Worm (Caenorhabditis elegans) whole organism, late embryonic: ENCODE results near the gene F54E2.5.

ENCODE experiments used
- C08G9.2 ChIP-seq: sonication (generic microtip); optimal IDR thresholded peaks from 2 replicates; lab custom pipeline; 2016; ENCODE audit warnings: mild to moderate bottlenecking, missing genetic modification characterization, moderate library complexity, missing compliant biosample characterization
- K02D7.2 ChIP-seq: sonication (generic microtip); optimal IDR thresholded peaks from 2 replicates; lab custom pipeline; 2017; ENCODE audit warnings: mild to moderate bottlenecking, missing genetic modification characterization, missing compliant biosample characterization
- K09A11.1 ChIP-seq: sonication (generic microtip); optimal IDR thresholded peaks from 2 replicates; lab custom pipeline; 2017; ENCODE audit warnings: antibody characterized with exemption, mild to moderate bottlenecking, missing genetic modification characterization, missing compliant biosample characterization; ENCODE audit not compliant: insufficient read depth
- ceh-14 ChIP-seq: sonication (generic microtip); optimal IDR thresholded peaks from 2 replicates; lab custom pipeline; 2016; ENCODE audit warnings: missing genotype, missing genetic modification characterization, missing compliant biosample characterization
- ceh-18 ChIP-seq: sonication (generic microtip); optimal IDR thresholded peaks from 2 replicates; lab custom pipeline; 2016; ENCODE audit warnings: missing genetic modification characterization, missing compliant biosample characterization
- ceh-24 ChIP-seq: sonication (generic microtip); optimal IDR thresholded peaks from 2 replicates; lab custom pipeline; 2016; ENCODE audit warnings: mild to moderate bottlenecking, missing genetic modification characterization, missing compliant biosample characterization
- ceh-48 ChIP-seq: sonication (generic microtip); optimal IDR thresholded peaks from 2 replicates; lab custom pipeline; 2016; ENCODE audit warnings: missing genetic modification characterization, inconsistent platforms, missing compliant biosample characterization
- ceh-6 ChIP-seq: fragments of 200-800 bp; sonication (Bioruptor generic); optimal IDR thresholded peaks from 2 replicates; lab custom pipeline; 2018; ENCODE audit warnings: mild to moderate bottlenecking, missing genetic modification characterization, missing compliant biosample characterization
- che-1 ChIP-seq: sonication (generic microtip); optimal IDR thresholded peaks from 2 replicates; lab custom pipeline; 2016; ENCODE audit warnings: mild to moderate bottlenecking, missing genetic modification characterization, missing compliant biosample characterization
- elt-2 ChIP-seq: sonication (generic microtip); optimal IDR thresholded peaks from 2 replicates; lab custom pipeline; 2016; ENCODE audit warnings: missing genetic modification reagents, missing genetic modification characterization, missing compliant biosample characterization
- fax-1 ChIP-seq: sonication (generic microtip); optimal IDR thresholded peaks from 2 replicates; lab custom pipeline; 2016; ENCODE audit warnings: missing genotype, missing genetic modification characterization, missing compliant biosample characterization
- fkh-6 ChIP-seq: sonication (generic microtip); optimal IDR thresholded peaks from 2 replicates; lab custom pipeline; 2016; ENCODE audit warnings: missing genetic modification characterization, missing compliant biosample characterization
- gmeb-2 ChIP-seq: sonication (generic microtip); optimal IDR thresholded peaks from 2 replicates; lab custom pipeline; 2016; ENCODE audit warnings: missing genetic modification characterization, inconsistent platforms, missing compliant biosample characterization
- hlh-15 ChIP-seq: sonication (generic microtip); optimal IDR thresholded peaks from 2 replicates; lab custom pipeline; 2016; ENCODE audit warnings: missing genetic modification characterization, missing compliant biosample characterization
- hlh-30 ChIP-seq: sonication (generic microtip); optimal IDR thresholded peaks from 2 replicates; lab custom pipeline; 2017; ENCODE audit warnings: antibody characterized with exemption, missing genetic modification characterization, missing compliant biosample characterization; ENCODE audit not compliant: insufficient read depth
- hlh-8 ChIP-seq: sonication (generic microtip); optimal IDR thresholded peaks from 2 replicates; lab custom pipeline; 2016; ENCODE audit warnings: missing genotype, missing genetic modification characterization, missing compliant biosample characterization
- lim-6 ChIP-seq: sonication (generic microtip); optimal IDR thresholded peaks from 2 replicates; lab custom pipeline; 2016; ENCODE audit warnings: missing genetic modification characterization, missing compliant biosample characterization
- madf-2 ChIP-seq: sonication (generic microtip); optimal IDR thresholded peaks from 2 replicates; lab custom pipeline; 2017; ENCODE audit warnings: missing genetic modification characterization, missing compliant biosample characterization
- nhr-11 ChIP-seq: fragments of 150-350 bp; optimal IDR thresholded peaks from 2 replicates; lab custom pipeline; 2014; ENCODE audit warnings: missing biosample characterization, missing genetic modification characterization
- npax-4 ChIP-seq: sonication (generic microtip); optimal IDR thresholded peaks from 2 replicates; lab custom pipeline; 2016; ENCODE audit warnings: missing genetic modification characterization, missing compliant biosample characterization
- odd-2 ChIP-seq: sonication (generic microtip); optimal IDR thresholded peaks from 2 replicates; lab custom pipeline; 2017; ENCODE audit warnings: antibody characterized with exemption, mild to moderate bottlenecking, missing genetic modification characterization, missing compliant biosample characterization
- pag-3 ChIP-seq: sonication (generic microtip); optimal IDR thresholded peaks from 2 replicates; lab custom pipeline; 2016; ENCODE audit warnings: missing compliant biosample characterization, missing genetic modification characterization, borderline replicate concordance
- pqm-1 ChIP-seq: sonication (generic microtip); optimal IDR thresholded peaks from 2 replicates; lab custom pipeline; 2016; ENCODE audit warnings: missing genetic modification characterization, missing compliant biosample characterization
- rnt-1 ChIP-seq: sonication (generic microtip); optimal IDR thresholded peaks from 2 replicates; lab custom pipeline; 2016; ENCODE audit warnings: missing genetic modification characterization, missing compliant biosample characterization
- syd-9 ChIP-seq: sonication (generic microtip); optimal IDR thresholded peaks from 2 replicates; lab custom pipeline; 2016; ENCODE audit warnings: mild to moderate bottlenecking, missing genetic modification characterization, moderate library complexity, missing compliant biosample characterization
- tbx-2 ChIP-seq: sonication (generic microtip); optimal IDR thresholded peaks from 2 replicates; lab custom pipeline; 2016; ENCODE audit warnings: missing genetic modification characterization, missing compliant biosample characterization
- ttx-3 ChIP-seq: sonication (generic microtip); optimal IDR thresholded peaks from 2 replicates; lab custom pipeline; 2016; ENCODE audit warnings: missing genetic modification reagents, missing genetic modification characterization, missing compliant biosample characterization
- unc-42 ChIP-seq: sonication (generic microtip); optimal IDR thresholded peaks from 2 replicates; lab custom pipeline; 2016; ENCODE audit warnings: missing genotype, missing genetic modification characterization, missing compliant biosample characterization
- unc-55 ChIP-seq: sonication (generic microtip); optimal IDR thresholded peaks from 2 replicates; lab custom pipeline; 2017; ENCODE audit warnings: missing biosample characterization, missing genetic modification reagents, missing genetic modification characterization
- unc-86 ChIP-seq: sonication (generic microtip); optimal IDR thresholded peaks from 2 replicates; lab custom pipeline; 2016; ENCODE audit warnings: missing genetic modification characterization, missing compliant biosample characterization
- ztf-16 ChIP-seq: sonication (generic microtip); optimal IDR thresholded peaks from 2 replicates; lab custom pipeline; 2017; ENCODE audit warnings: missing genetic modification characterization, missing compliant biosample characterization

The F54E2.5 gene

DNA sequence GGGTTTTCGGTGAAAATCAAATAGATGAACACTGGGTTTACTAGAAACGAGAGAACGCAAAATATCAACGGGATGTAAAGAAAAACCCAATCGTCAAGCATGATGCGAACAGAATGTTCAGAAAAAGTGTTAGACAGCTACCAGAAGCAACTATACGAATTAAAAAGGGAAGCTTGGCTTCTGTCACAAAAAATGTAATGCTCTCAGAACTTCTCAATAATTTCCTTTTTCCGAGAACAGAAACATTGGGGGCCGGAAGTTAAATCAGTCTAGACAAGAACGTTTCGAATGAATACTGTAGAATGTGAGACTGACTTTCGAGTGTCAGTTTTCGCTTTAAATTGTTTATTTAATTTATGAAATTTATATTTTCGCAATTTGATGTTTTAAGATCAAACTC, 43.9 kb upstream of the F54E2.5 start, which contains the start of gene srj-54 (continued):
- no peak for TF ChIP-seq hlh-15 (tag; lab: Kevin White, UChicago)

- TF ChIP-seq unc-42 (tag; lab: Kevin White, UChicago) (no peak), npax-4 (tag; lab: Kevin White, UChicago) (no peak), C08G9.2 (no peak), hlh-30 (tag; lab: Kevin White, UChicago) (no peak)
These were observed 42.0 kb upstream of the F54E2.5 start, which contains the start of gene srj-55 for ce11 chrV:2857842-2858241. TSS of gene srj-55 (minus strand) at chrV:2857942.

DNA sequence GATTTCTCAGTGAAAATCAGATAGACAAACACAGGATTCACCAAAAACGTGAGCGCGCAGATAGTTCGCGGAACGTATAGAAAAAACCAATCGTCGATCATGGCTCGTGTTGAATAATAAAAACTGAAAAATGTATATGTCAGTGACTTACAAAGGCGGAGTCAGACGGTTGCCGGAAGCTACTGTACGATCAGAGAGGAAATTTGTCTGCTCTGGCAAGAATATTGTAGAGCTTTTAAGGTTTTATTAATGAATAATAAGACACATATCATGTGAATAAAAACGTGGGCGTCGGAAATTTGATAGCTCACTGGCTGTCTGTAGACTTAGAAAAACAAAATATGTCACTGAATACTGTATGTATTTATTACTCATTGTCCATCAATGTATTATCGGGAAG, 39.6 kb upstream of the F54E2.5 start, which contains the start of gene srj-57:
Gene srj-57, minus strand, starts transcription at position 101 of the 400 bp plus-strand sequence.
- no peak for TF ChIP-seq ceh-48 (tag; lab: Kevin White, UChicago)
- no peak for TF ChIP-seq odd-2 (tag; lab: Kevin White, UChicago)
- TF ChIP-seq syd-9, result no peak
- TF ChIP-seq nhr-11, result no peak
- TF ChIP-seq madf-2, result no peak
- TF ChIP-seq C08G9.2, result no peak
- no peak for TF ChIP-seq rnt-1
- TF ChIP-seq unc-55 (GFP tag; lab: Kevin White, UChicago), result no peak
- no peak for TF ChIP-seq che-1 (tag; lab: Kevin White, UChicago)
- no peak for TF ChIP-seq pqm-1 (tag; lab: Kevin White, UChicago)
- no peak for TF ChIP-seq hlh-30 (tag; lab: Kevin White, UChicago)
- no peak for TF ChIP-seq fkh-6 (tag; lab: Kevin White, UChicago)
- TF ChIP-seq ceh-18, result no peak
- no peak for TF ChIP-seq hlh-8 (tag; lab: Kevin White, UChicago)
- no peak for TF ChIP-seq tbx-2 (tag; lab: Kevin White, UChicago)
- no peak for TF ChIP-seq K09A11.1 (tag; lab: Kevin White, UChicago)
- no peak for TF ChIP-seq ceh-14 (tag; lab: Kevin White, UChicago)
- TF ChIP-seq ceh-24, result no peak

DNA sequence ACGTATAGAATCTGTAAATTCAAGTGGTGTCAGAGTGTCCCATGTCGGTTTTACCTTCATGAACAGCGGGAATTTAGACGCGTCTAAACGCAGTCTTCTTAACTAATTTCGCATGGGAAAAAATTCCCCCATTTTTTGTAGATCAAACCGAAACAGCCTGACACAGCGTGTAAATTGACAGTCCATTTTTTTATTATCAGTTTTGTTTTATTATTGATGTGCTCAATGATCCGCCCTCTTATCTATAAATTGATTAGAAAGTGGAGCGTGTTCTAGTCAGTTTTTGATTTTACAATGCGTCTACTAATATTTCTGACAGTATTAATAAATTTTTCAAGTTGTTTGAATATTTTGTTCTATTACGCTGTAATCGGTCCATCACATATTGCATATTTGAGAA, 33.2 kb upstream of the F54E2.5 start, which contains the start of gene ugt-53:
Gene ugt-53, plus strand, starts transcription at position 273 of the 400 bp plus-strand sequence.
- no peak for TF ChIP-seq ztf-16 (tag; lab: Kevin White, UChicago)
- peak; percentile 6 for TF ChIP-seq elt-2 (tag; lab: Kevin White, UChicago)
- no peak for TF ChIP-seq fkh-6 (tag; lab: Kevin White, UChicago)
- no peak for TF ChIP-seq gmeb-2 (tag; lab: Kevin White, UChicago)
- TF ChIP-seq, all 69 proteins: peak for 1

DNA sequence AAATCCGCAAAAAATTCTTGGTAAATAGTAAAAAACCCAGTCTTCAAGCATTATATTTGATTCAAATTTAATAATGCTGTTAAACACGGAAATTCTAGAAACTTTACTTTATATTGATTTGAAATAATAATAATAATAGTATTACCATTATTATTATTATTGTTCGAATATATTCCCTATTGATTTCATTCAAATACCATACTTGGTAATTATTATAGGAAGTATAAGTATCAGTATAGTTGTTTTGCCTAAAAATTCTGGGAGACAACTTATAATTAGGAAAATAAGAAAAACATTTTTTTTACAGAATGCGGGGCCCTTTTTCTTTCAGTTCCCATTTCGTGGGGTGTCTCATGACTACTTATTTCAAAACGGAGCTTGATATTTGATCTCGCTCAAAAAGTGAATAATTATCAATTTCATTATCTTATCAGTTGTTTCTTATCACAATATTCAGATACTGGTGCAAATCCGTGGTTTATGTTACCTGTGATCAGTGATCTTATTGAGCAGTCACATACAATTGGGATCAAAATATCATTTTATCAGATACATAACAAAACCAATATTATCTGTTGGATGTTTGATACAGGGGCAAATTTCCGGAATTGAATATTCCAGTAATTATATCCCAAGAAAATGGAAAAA, 32.6 kb upstream of the F54E2.5 start, which contains the start of gene srj-49:
Gene srj-49, minus strand, starts transcription at position 51 of the 648 bp plus-strand sequence.
- TF ChIP-seq gmeb-2 (tag; lab: Kevin White, UChicago) (no peak), K02D7.2 (tag; lab: Kevin White, UChicago) (no peak), unc-86 (tag; lab: Kevin White, UChicago) (no peak), unc-55 (GFP tag; lab: Kevin White, UChicago) (no peak), unc-42 (tag; lab: Kevin White, UChicago) (no peak), ttx-3 (tag; lab: Kevin White, UChicago) (no peak), pag-3 (tag; lab: Kevin White, UChicago) (no peak), elt-2 (tag; lab: Kevin White, UChicago) (peak; percentile 86)

DNA sequence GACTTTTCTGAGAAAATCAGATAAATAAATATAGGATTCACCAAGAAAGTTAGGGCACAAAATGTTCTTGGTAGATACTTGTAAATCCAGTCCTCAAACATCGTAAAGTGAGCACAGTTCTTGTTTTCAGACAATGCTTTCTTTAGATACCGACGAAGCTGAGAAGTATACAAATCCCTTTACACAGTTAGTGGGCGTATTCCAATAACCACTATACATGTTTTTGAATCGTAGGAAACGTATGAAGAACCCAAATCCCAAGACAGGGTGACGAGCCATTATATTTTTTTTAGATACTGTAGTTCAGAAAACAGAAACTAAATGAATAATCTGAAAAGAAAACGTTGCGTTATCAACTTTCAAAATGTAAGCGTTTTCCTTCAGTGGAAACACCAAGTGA, 29.9 kb upstream of the F54E2.5 start, which contains the start of gene srj-44:
Gene srj-44, minus strand, starts transcription at position 101 of the 400 bp plus-strand sequence.
- TF ChIP-seq lim-6 (tag; lab: Kevin White, UChicago) (no peak), rnt-1 (no peak), ceh-6 (GFP tag; lab: Kevin White, UChicago) (no peak), fax-1 (tag; lab: Kevin White, UChicago) (no peak), C08G9.2 (no peak), unc-86 (tag; lab: Kevin White, UChicago) (no peak)
